Worm (Caenorhabditis elegans): ENCODE measurements around the gene C25A8.2.

DNA sequence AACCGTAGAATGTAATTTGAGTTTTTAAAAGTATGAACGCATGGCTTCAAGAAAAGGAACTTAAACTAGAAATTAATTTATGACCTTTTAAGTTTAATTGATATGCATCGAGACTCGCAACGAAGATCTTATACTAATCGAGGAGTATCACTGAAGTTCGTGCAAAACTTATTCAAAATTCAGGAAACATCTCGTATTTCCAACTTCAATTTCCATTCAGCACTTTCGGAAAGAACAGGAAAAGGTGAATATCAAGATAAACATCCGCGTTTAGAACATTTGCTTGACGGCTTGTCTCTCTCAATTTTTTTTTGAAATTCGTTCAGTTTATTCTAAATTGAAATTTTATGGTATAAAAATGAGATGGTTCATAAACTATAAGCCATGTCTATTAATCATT, 44.4 kb upstream of the C25A8.2 start, which contains the start of gene ZK381.2:
- TF ChIP-seq pqm-1 (tag; optimal IDR thresholded peaks at IDR 0.05) (no peak), nhr-237 (tag; optimal IDR thresholded peaks at IDR 0.05) (no peak), nhr-76 (tag; optimal IDR thresholded peaks at IDR 0.05) (no peak), ama-1 (optimal IDR thresholded peaks at IDR 0.05) (no peak), ceh-82 (tag; optimal IDR thresholded peaks at IDR 0.05) (no peak)

All from whole organism, L3 larva.